Fruit fly (Drosophila melanogaster) Kc167 (cell line): ENCODE data around the gene nenya.

Experiments
- Myc ChIP-seq: fragments of >200 bp; optimal IDR thresholded peaks from 2 replicates; lab custom pipeline; 2017; ENCODE audit warnings: missing external identifiers
- Sin3A ChIP-seq: fragments of >200 bp; optimal IDR thresholded peaks from 2 replicates; lab custom pipeline; 2018; ENCODE audit warnings: missing external identifiers
- h ChIP-seq: fragments of >200 bp; optimal IDR thresholded peaks from 3 replicates; lab custom pipeline; 2018; ENCODE audit warnings: missing external identifiers
- insv ChIP-seq: fragments of >200 bp; optimal IDR thresholded peaks from 3 replicates; lab custom pipeline; 2018; ENCODE audit warnings: missing external identifiers
- psq ChIP-seq: fragments of >200 bp; optimal IDR thresholded peaks from 2 replicates; lab custom pipeline; 2017; ENCODE audit warnings: missing external identifiers
- ttk ChIP-seq: sonication (Bioruptor generic); optimal IDR thresholded peaks from 2 replicates; lab custom pipeline; 2017; ENCODE audit warnings: missing external identifiers

Gene nenya

DNA sequence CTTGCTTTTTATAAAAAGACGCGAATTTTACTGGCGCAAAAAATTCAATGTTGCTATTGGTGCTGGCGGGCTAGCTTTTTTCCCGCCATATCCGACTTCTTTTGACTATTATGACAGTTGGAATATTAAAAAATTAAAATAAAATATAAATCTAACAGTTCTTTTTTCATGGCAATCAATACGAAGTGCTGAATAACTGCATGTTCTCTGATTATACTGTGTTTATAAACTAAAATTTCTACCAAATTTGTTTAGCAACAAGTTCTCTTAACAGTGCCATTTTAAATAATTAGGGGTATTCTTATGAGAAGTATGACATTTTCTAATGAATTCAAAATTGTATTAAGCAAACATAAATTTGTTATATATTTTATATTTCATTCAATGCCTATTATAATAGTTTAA lies 8.6 kb downstream of the nenya start, which contains the start of gene Boh1:
Gene Boh1 (minus strand): TSS at position 76 of the 405 bp plus-strand sequence.
- TF ChIP-seq ttk (lab: Kevin White, UChicago): no peak
- no peak for TF ChIP-seq h (lab: Kevin White, UChicago)
- TF ChIP-seq Sin3A (lab: Kevin White, UChicago): no peak
- TF ChIP-seq insv (lab: Kevin White, UChicago): no peak
- TF ChIP-seq Myc (lab: Kevin White, UChicago): no peak
- TF ChIP-seq psq (lab: Kevin White, UChicago): no peak

DNA sequence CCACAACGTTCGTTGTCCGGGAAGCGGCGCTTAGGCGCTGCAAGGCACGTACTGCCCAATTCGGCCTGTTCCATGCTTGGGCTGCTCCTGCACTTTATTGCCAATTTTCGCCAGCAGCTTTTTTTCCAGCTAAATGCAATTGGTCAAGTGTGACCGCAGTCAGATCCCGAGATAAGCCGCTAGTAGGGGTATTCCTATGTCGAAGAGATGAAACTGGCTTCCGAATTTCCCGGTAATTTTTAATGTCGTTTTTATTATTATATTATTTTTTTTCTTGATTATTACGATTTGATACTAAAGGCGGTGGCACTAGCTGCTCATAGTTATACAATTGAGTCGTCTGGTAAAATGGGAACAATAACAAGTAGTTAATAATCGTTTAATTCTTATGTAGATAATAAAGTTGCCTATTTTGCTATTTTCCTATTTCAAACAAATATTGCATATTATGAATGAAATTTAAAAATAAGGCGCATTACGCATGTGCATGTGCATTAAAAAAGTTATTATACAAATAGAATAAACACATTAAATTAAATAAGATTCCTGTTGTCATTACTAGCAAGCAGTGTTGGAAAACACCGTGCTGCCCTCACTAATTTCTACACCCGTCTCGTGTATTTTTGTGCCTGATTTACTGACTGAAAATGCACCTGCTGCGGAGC lies 11.5 kb downstream of the nenya start, which contains the start of the genes CG5003 and mRpS22:
Gene CG5003 (minus strand): TSS at position 162 of the 665 bp plus-strand sequence.
Gene mRpS22 (plus strand): TSS at position 554 of the 665 bp plus-strand sequence.
- TF ChIP-seq ttk (lab: Kevin White, UChicago) (no peak), h (lab: Kevin White, UChicago) (no peak), psq (lab: Kevin White, UChicago) (no peak), Sin3A (lab: Kevin White, UChicago) (no peak), insv (lab: Kevin White, UChicago) (no peak)

DNA sequence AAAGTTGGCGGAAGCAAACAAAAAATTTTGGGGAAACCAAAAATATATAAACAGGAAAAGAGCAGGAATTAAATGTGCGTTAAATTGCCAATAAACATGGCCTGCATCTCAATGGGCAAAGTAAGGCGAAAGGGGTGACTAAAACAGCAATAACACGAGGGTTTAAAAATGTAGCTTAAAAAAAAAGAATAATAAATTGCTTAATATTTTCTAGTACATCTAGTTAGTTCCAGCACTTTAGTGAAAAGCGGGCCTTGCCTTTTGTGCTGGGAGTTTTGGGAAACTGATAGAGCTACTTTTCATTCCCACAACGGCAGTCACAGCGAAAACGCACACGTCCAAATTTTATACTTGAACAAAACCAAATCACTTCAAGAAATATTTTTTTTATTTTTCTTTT lies 15.8 kb downstream of the nenya start, which contains the start of gene mil:
Gene mil (plus strand): TSS at position 301 of the 400 bp plus-strand sequence.
- TF ChIP-seq ttk (lab: Kevin White, UChicago): no peak
- no peak for TF ChIP-seq psq (lab: Kevin White, UChicago)
- TF ChIP-seq h (lab: Kevin White, UChicago): no peak
- TF ChIP-seq Myc (lab: Kevin White, UChicago): no peak
- TF ChIP-seq Sin3A (lab: Kevin White, UChicago): no peak
- TF ChIP-seq insv (lab: Kevin White, UChicago): no peak

dm6 chr3R:27905695-27906094 lies 22.3 kb downstream of the nenya start, which contains the start of gene CG34353:
Gene CG34353, minus strand, starts transcription at chr3R:27905843.
- TF ChIP-seq psq (lab: Kevin White, UChicago) (no peak), h (lab: Kevin White, UChicago) (no peak), insv (lab: Kevin White, UChicago) (no peak)

DNA sequence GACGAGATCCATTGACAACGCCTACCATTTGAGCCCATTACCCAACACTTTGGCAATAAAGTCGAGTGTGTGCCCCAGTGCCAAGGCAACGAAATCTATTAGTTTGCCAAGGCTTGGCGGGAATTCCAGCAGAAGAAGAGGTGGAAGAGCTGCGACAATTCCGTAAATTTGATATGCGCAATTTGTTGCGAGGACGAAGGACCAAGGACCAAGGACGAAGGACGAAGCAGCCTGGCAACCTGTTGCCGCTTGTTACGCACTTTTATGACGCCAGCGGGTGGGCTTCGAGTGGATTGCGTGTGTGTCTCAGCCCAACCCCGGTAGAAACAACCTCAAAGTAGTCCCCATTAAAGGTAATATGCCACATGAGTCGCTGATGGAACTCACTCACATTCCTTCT lies 39.9 kb downstream of the nenya start:
- TF ChIP-seq ttk (lab: Kevin White, UChicago): no peak
- no peak for TF ChIP-seq Myc (lab: Kevin White, UChicago)
- no peak for TF ChIP-seq psq (lab: Kevin White, UChicago)
- no peak for TF ChIP-seq h (lab: Kevin White, UChicago)
- TF ChIP-seq Sin3A (lab: Kevin White, UChicago): no peak
- TF ChIP-seq insv (lab: Kevin White, UChicago): no peak
